Fruit fly (Drosophila melanogaster) whole organism, embryonic: ENCODE measurements around the gene CG11975.
A peak's percentile ranks its signal among the peaks of the same experiment; 100 is the strongest.

Source experiments
- CG10543 ChIP-seq: fragments of 200-800 bp; sonication (Bioruptor generic); optimal IDR thresholded peaks from 3 replicates; lab custom pipeline; 2017; ENCODE audit warnings: missing biosample characterization, mild to moderate bottlenecking, missing genetic modification characterization, moderate library complexity
- CG12236 ChIP-seq: fragments of 200-800 bp; sonication (Bioruptor generic); optimal IDR thresholded peaks from 2 replicates; lab custom pipeline; 2016; ENCODE audit warnings: missing biosample characterization, missing genetic modification characterization
- CG1233 ChIP-seq: fragments of 200-800 bp; sonication (Bioruptor generic); optimal IDR thresholded peaks from 4 replicates; lab custom pipeline; 2018; ENCODE audit warnings: missing biosample characterization, mild to moderate bottlenecking, missing genetic modification characterization
- CG12769 ChIP-seq: fragments of 200-800 bp; sonication (Bioruptor generic); optimal IDR thresholded peaks from 2 replicates; lab custom pipeline; 2019; ENCODE audit warnings: missing biosample characterization, mild to moderate bottlenecking, missing genetic modification characterization, moderate library complexity
- CG13894 ChIP-seq: fragments of 200-800 bp; sonication (Bioruptor generic); optimal IDR thresholded peaks from 3 replicates; lab custom pipeline; 2018; ENCODE audit warnings: missing biosample characterization, mild to moderate bottlenecking, missing genetic modification characterization, moderate library complexity
- CG14014 ChIP-seq: fragments of 200-800 bp; sonication (Bioruptor generic); IDR thresholded peaks from 2 replicates; pipeline ENCODE4 v1.3.6; 2022; ENCODE audit warnings: missing biosample characterization, missing genetic modification characterization
- CG15479 ChIP-seq: fragments of 200-800 bp; sonication (Bioruptor generic); optimal IDR thresholded peaks from 3 replicates; lab custom pipeline; 2019; ENCODE audit warnings: missing biosample characterization, mild to moderate bottlenecking, missing genetic modification characterization, moderate library complexity
- CG1602 ChIP-seq: fragments of 200-800 bp; sonication (Bioruptor generic); optimal IDR thresholded peaks from 3 replicates; lab custom pipeline; 2016; ENCODE audit warnings: missing biosample characterization, missing genetic modification characterization
- CG16779 ChIP-seq: fragments of 200-800 bp; sonication (Bioruptor generic); IDR thresholded peaks from 2 replicates; pipeline ENCODE4 v1.3.6; 2022; ENCODE audit warnings: missing biosample characterization, missing genetic modification characterization
- CG18476 ChIP-seq: fragments of 200-800 bp; sonication (Bioruptor generic); optimal IDR thresholded peaks from 2 replicates; lab custom pipeline; 2016; ENCODE audit warnings: missing biosample characterization, mild to moderate bottlenecking, missing genetic modification characterization
- CG2199 ChIP-seq: fragments of 200-800 bp; sonication (Bioruptor generic); IDR thresholded peaks from 3 replicates; pipeline ENCODE4 v1.3.6; 2022; ENCODE audit warnings: missing biosample characterization, missing genetic modification characterization
- CG30020 ChIP-seq: fragments of 200-800 bp; optimal IDR thresholded peaks from 2 replicates; lab custom pipeline; 2019; ENCODE audit warnings: missing biosample characterization, mild to moderate bottlenecking, missing genetic modification characterization, moderate library complexity
- CG4360 ChIP-seq: fragments of 200-800 bp; sonication (Bioruptor generic); IDR thresholded peaks from 2 replicates; pipeline ENCODE4 v1.3.6; 2022; ENCODE audit warnings: missing biosample characterization, missing genetic modification characterization
- CG4730 ChIP-seq: fragments of 200-800 bp; sonication (Bioruptor generic); IDR thresholded peaks from 2 replicates; pipeline ENCODE4 v1.3.6; 2022; ENCODE audit warnings: missing biosample characterization, missing genetic modification characterization
- CG6654 ChIP-seq: fragments of 200-800 bp; sonication (Bioruptor generic); optimal IDR thresholded peaks from 2 replicates; lab custom pipeline; 2017; ENCODE audit warnings: missing biosample characterization, mild to moderate bottlenecking, missing genetic modification characterization
- CG8281 ChIP-seq: fragments of 200-800 bp; sonication (Bioruptor generic); optimal IDR thresholded peaks from 2 replicates; lab custom pipeline; 2018; ENCODE audit warnings: missing biosample characterization, mild to moderate bottlenecking, missing genetic modification characterization, moderate library complexity
- CG8924 ChIP-seq: fragments of 200-800 bp; optimal IDR thresholded peaks from 3 replicates; lab custom pipeline; 2019; ENCODE audit warnings: missing biosample characterization, mild to moderate bottlenecking, missing genetic modification characterization, moderate library complexity
- Dfd ChIP-seq, 2 experiments: fragments of >200 bp; optimal IDR thresholded peaks; 2 replicates each; lab custom pipeline; 2017; ENCODE audit warnings: missing biosample characterization in 2 of 2, missing genetic modification characterization in 2 of 2
- Dll ChIP-seq: fragments of 200-800 bp; sonication (Bioruptor generic); IDR thresholded peaks from 4 replicates; pipeline ENCODE4 v1.3.6; 2022; ENCODE audit warnings: missing biosample characterization, missing genetic modification characterization; ENCODE audit not compliant: partially characterized antibody
- E2f2 ChIP-seq: fragments of 200-800 bp; sonication (Bioruptor generic); IDR thresholded peaks from 2 replicates; pipeline ENCODE4 v1.3.6; 2022; ENCODE audit warnings: missing biosample characterization, missing genetic modification characterization
- Ets97D ChIP-seq: fragments of 200-800 bp; sonication (Bioruptor generic); optimal IDR thresholded peaks from 3 replicates; lab custom pipeline; 2016; ENCODE audit warnings: missing biosample characterization, missing genetic modification characterization
- Kr ChIP-seq: fragments of 200-800 bp; sonication (Bioruptor generic); optimal IDR thresholded peaks from 2 replicates; lab custom pipeline; 2017; ENCODE audit warnings: missing biosample characterization, mild to moderate bottlenecking, missing genetic modification characterization
- Med ChIP-seq: fragments of 200-800 bp; sonication (Bioruptor generic); peaks from one replicate; lab custom pipeline; 2016; ENCODE audit warnings: missing biosample characterization, missing genetic modification characterization, mild to moderate bottlenecking, inconsistent platforms, moderate library complexity
- NC2α ChIP-seq: fragments of 200-800 bp; sonication (Bioruptor generic); optimal IDR thresholded peaks from 2 replicates; lab custom pipeline; 2016; ENCODE audit warnings: missing biosample characterization, missing genetic modification characterization
- Neu2 ChIP-seq: fragments of 200-800 bp; sonication (Bioruptor generic); optimal IDR thresholded peaks from 3 replicates; lab custom pipeline; 2016; ENCODE audit warnings: missing biosample characterization, missing genetic modification characterization, borderline replicate concordance
- Oaz ChIP-seq: fragments of 200-800 bp; sonication (Bioruptor generic); IDR thresholded peaks from 2 replicates; pipeline ENCODE4 v1.3.6; 2022; ENCODE audit warnings: missing biosample characterization, missing genetic modification characterization
- Usf ChIP-seq: fragments of 200-800 bp; sonication (Bioruptor generic); optimal IDR thresholded peaks from 2 replicates; lab custom pipeline; 2017; ENCODE audit warnings: missing genotype, missing biosample characterization, missing genetic modification characterization
- cad ChIP-seq: fragments of >200 bp; optimal IDR thresholded peaks from 2 replicates; lab custom pipeline; 2017; ENCODE audit warnings: missing biosample characterization, missing genetic modification characterization
- chm ChIP-seq: fragments of 200-800 bp; sonication (Bioruptor generic); IDR thresholded peaks from 2 replicates; pipeline ENCODE4 v1.3.6; 2022; ENCODE audit warnings: missing biosample characterization, missing genetic modification characterization
- ewg ChIP-seq: fragments of 200-800 bp; sonication (Bioruptor generic); optimal IDR thresholded peaks from 3 replicates; lab custom pipeline; 2017; ENCODE audit warnings: mild to moderate bottlenecking, missing biosample characterization, missing genetic modification reagents, missing genetic modification characterization
- exex ChIP-seq: fragments of 200-800 bp; sonication (Bioruptor generic); optimal IDR thresholded peaks from 4 replicates; lab custom pipeline; 2018; ENCODE audit warnings: missing biosample characterization, mild to moderate bottlenecking, missing genetic modification characterization, moderate library complexity
- gcm ChIP-seq: fragments of 200-800 bp; sonication (Bioruptor generic); optimal IDR thresholded peaks from 2 replicates; lab custom pipeline; 2019; ENCODE audit warnings: missing biosample characterization, mild to moderate bottlenecking, missing genetic modification characterization, moderate library complexity
- grau ChIP-seq: fragments of 200-800 bp; optimal IDR thresholded peaks from 3 replicates; lab custom pipeline; 2019; ENCODE audit warnings: missing biosample characterization, mild to moderate bottlenecking, missing genetic modification characterization, moderate library complexity
- grn ChIP-seq: fragments of 200-800 bp; sonication (Bioruptor generic); optimal IDR thresholded peaks from 3 replicates; lab custom pipeline; 2017; ENCODE audit warnings: missing biosample characterization, missing genetic modification characterization
- h ChIP-seq: fragments of >200 bp; optimal IDR thresholded peaks from 2 replicates; lab custom pipeline; 2017
- hb ChIP-seq: fragments of 200-800 bp; sonication (Bioruptor generic); IDR thresholded peaks from 3 replicates; pipeline ENCODE4 v1.3.6; 2022; ENCODE audit warnings: missing biosample characterization, missing genetic modification characterization; ENCODE audit not compliant: partially characterized antibody
- kni ChIP-seq: fragments of 200-800 bp; sonication (Bioruptor generic); optimal IDR thresholded peaks from 3 replicates; lab custom pipeline; 2017; ENCODE audit warnings: mild to moderate bottlenecking, missing biosample characterization, missing genetic modification reagents, missing genetic modification characterization
- maf-S ChIP-seq: fragments of 200-800 bp; sonication (Bioruptor generic); optimal IDR thresholded peaks from 2 replicates; lab custom pipeline; 2016; ENCODE audit warnings: missing biosample characterization, missing genetic modification characterization
- otp ChIP-seq: fragments of 200-800 bp; sonication (Bioruptor generic); IDR thresholded peaks from 3 replicates; pipeline ENCODE4, ENCODE4 v1.3.6; 2022; ENCODE audit warnings: missing biosample characterization, missing genetic modification characterization
- pros ChIP-seq: fragments of 200-800 bp; sonication (Bioruptor generic); optimal IDR thresholded peaks from 3 replicates; lab custom pipeline; 2019; ENCODE audit warnings: missing biosample characterization, mild to moderate bottlenecking, missing genetic modification characterization, moderate library complexity
- ro ChIP-seq: fragments of 200-800 bp; sonication (Bioruptor generic); IDR thresholded peaks from 2 replicates; pipeline ENCODE4 v1.3.6; 2022; ENCODE audit warnings: missing biosample characterization, missing genetic modification characterization
- schlank ChIP-seq: fragments of 200-800 bp; sonication (Bioruptor generic); optimal IDR thresholded peaks from 2 replicates; lab custom pipeline; 2018; ENCODE audit warnings: missing biosample characterization, mild to moderate bottlenecking, missing genetic modification characterization
- sens ChIP-seq: fragments of 200-800 bp; sonication (Bioruptor generic); peaks from one replicate; lab custom pipeline; 2016; ENCODE audit warnings: missing biosample characterization, missing genetic modification characterization
- sr ChIP-seq: fragments of 200-800 bp; sonication (Bioruptor generic); IDR thresholded peaks from 3 replicates; pipeline ENCODE4 v1.3.6; 2022; ENCODE audit warnings: missing biosample characterization, missing genetic modification characterization
- tll ChIP-seq, 2 experiments: fragments of 200-800 bp in 1 of 2; fragments of >200 bp in 1 of 2; sonication (Bioruptor generic) in 1 of 2; optimal IDR thresholded peaks; 2 replicates each; lab custom pipeline; 2017 to 2019; ENCODE audit warnings: missing biosample characterization in 2 of 2, missing genetic modification characterization in 2 of 2, mild to moderate bottlenecking in 1 of 2, moderate library complexity in 1 of 2
- trh ChIP-seq: fragments of 200-800 bp; sonication (Bioruptor generic); optimal IDR thresholded peaks from 2 replicates; lab custom pipeline; 2016; ENCODE audit warnings: missing biosample characterization, missing genetic modification characterization
- zen ChIP-seq: fragments of 200-800 bp; sonication (Bioruptor generic); optimal IDR thresholded peaks from 3 replicates; lab custom pipeline; 2018; ENCODE audit warnings: missing biosample characterization, mild to moderate bottlenecking, missing genetic modification characterization, moderate library complexity

Gene CG11975

dm6 chr3R:9030006-9030749 is 37.1 kb downstream of the CG11975 start:
- TF ChIP-seq cad (peak; percentile 59), Med (GFP tag; lab: Kevin White, UChicago) (peak; percentile 64), CG14014 (no peak), kni (peak; percentile 32), CG4730 (no peak), Dll (0 out of 4 replicates have a peak, but pooled peaks have one; percentile 12), zen (tag; lab: Kevin White, UChicago) (peak; percentile 74), NC2α (GFP tag; lab: Kevin White, UChicago) (no peak), CG10543 (GFP tag; lab: Kevin White, UChicago) (peak; percentile 3), grn (peak; percentile 11), pros (peak; percentile 39), CG15479 (GFP tag; lab: Kevin White, UChicago) (peak; percentile 98), CG13894 (tag; lab: Kevin White, UChicago) (peak; percentile 27), CG16779 (no peak), CG8924 (tag; lab: Kevin White, UChicago) (peak; percentile 11), gcm (GFP tag; lab: Kevin White, UChicago) (peak; percentile 3), tll (GFP tag; optimal IDR thresholded peaks at IDR 0.05; lab: Kevin White, UChicago) (peak in 1 of 2 experiments; percentile 95), CG2199 (GFP tag; lab: Robert Waterston, UW) (peak; percentile 64; the same call in 1 of the 3 replicates), ro (GFP tag; lab: Robert Waterston, UW) (no peak), Kr (GFP tag; lab: Kevin White, UChicago) (peak; percentile 37), Neu2 (GFP tag; lab: Kevin White, UChicago) (no peak), chm (GFP tag; lab: Robert Waterston, UW) (0 out of 2 replicates have a peak, but pooled peaks have one; percentile 29), CG12769 (peak; percentile 56), sens (GFP tag; lab: Kevin White, UChicago) (peak; percentile 63), grau (peak; percentile 50)
- TF ChIP-seq, all 482 proteins: peak for 19

- TF ChIP-seq CG15479 (GFP tag; lab: Kevin White, UChicago): no peak
- TF ChIP-seq maf-S (GFP tag; lab: Kevin White, UChicago): no peak
- TF ChIP-seq exex (tag; lab: Kevin White, UChicago): peak; percentile 19
- no peak for TF ChIP-seq CG4360 (GFP tag; lab: Robert Waterston, UW)
- no peak for TF ChIP-seq CG6654
- TF ChIP-seq, all 482 proteins: peak for 1
These were observed 37.7 kb downstream of the CG11975 start for dm6 chr3R:9030750-9031128.

dm6 chr3R:9031797-9032418 is 38.9 kb downstream of the CG11975 start:
- TF ChIP-seq Oaz (GFP tag; lab: Robert Waterston, UW) (peak; percentile 80), CG1233 (GFP tag; lab: Kevin White, UChicago) (peak; percentile 75), Usf (GFP tag; lab: Kevin White, UChicago) (peak; percentile 64), sr (peak; percentile 83), E2f2 (GFP tag; lab: Robert Waterston, UW) (peak; percentile 71), CG12236 (GFP tag; lab: Kevin White, UChicago) (peak; percentile 65), hb (GFP tag; lab: Robert Waterston, UW) (no peak), ro (GFP tag; lab: Robert Waterston, UW) (peak; percentile 65), CG8281 (tag; lab: Kevin White, UChicago) (peak; percentile 70), CG18476 (GFP tag; lab: Kevin White, UChicago) (peak; percentile 85), NC2α (GFP tag; lab: Kevin White, UChicago) (peak; percentile 59), ewg (GFP tag; lab: Kevin White, UChicago) (peak; percentile 86), Ets97D (GFP tag; lab: Kevin White, UChicago) (peak; percentile 38), h (no peak), CG30020 (tag; lab: Kevin White, UChicago) (peak; percentile 19), otp (peak; percentile 88), Dfd (GFP tag; optimal IDR thresholded peaks at IDR 0.05; lab: Kevin White, UChicago) (no peak), CG1602 (GFP tag; lab: Kevin White, UChicago) (peak; percentile 82), trh (no peak), schlank (peak; percentile 61)
